Worm (Caenorhabditis elegans) whole organism, late embryonic: ENCODE measurements around the gene R07A4.2.

Experiments
- ama-1 ChIP-seq: fragments of 150-350 bp; optimal IDR thresholded peaks from 2 replicates; lab custom pipeline; 2014
- fkh-6 ChIP-seq: sonication (generic microtip); optimal IDR thresholded peaks from 2 replicates; lab custom pipeline; 2016; ENCODE audit warnings: missing genetic modification characterization, missing compliant biosample characterization
- hlh-6 ChIP-seq: sonication (generic microtip); optimal IDR thresholded peaks from 2 replicates; lab custom pipeline; 2016; ENCODE audit warnings: missing genotype, missing genetic modification characterization, missing compliant biosample characterization
- nfya-1 ChIP-seq: sonication (generic microtip); optimal IDR thresholded peaks from 2 replicates; lab custom pipeline; 2017; ENCODE audit warnings: missing genetic modification characterization, mild to moderate bottlenecking, missing compliant biosample characterization, antibody characterized with exemption, moderate library complexity
- odd-2 ChIP-seq: sonication (generic microtip); optimal IDR thresholded peaks from 2 replicates; lab custom pipeline; 2017; ENCODE audit warnings: antibody characterized with exemption, mild to moderate bottlenecking, missing genetic modification characterization, missing compliant biosample characterization
- pha-4 ChIP-seq: fragments of 150-350 bp; optimal IDR thresholded peaks from 2 replicates; lab custom pipeline; 2018; ENCODE audit warnings: missing biosample characterization, missing genetic modification reagents, missing genetic modification characterization
- pqm-1 ChIP-seq: sonication (generic microtip); optimal IDR thresholded peaks from 2 replicates; lab custom pipeline; 2016; ENCODE audit warnings: missing genetic modification characterization, missing compliant biosample characterization
- rnt-1 ChIP-seq: sonication (generic microtip); optimal IDR thresholded peaks from 2 replicates; lab custom pipeline; 2016; ENCODE audit warnings: missing genetic modification characterization, missing compliant biosample characterization
- unc-86 ChIP-seq: sonication (generic microtip); optimal IDR thresholded peaks from 2 replicates; lab custom pipeline; 2016; ENCODE audit warnings: missing genetic modification characterization, missing compliant biosample characterization

- TF ChIP-seq pha-4 = no peak
- TF ChIP-seq nfya-1 (tag; lab: Kevin White, UChicago) = no peak
- no peak for TF ChIP-seq odd-2 (tag; lab: Kevin White, UChicago)
- TF ChIP-seq pqm-1 (tag; lab: Kevin White, UChicago) = no peak
- TF ChIP-seq fkh-6 = no peak
- no peak for TF ChIP-seq rnt-1 (tag; lab: Kevin White, UChicago)
- no peak for TF ChIP-seq unc-86 (tag; lab: Kevin White, UChicago)
- no peak for TF ChIP-seq hlh-6 (tag; lab: Kevin White, UChicago)
- TF ChIP-seq ama-1 (lab: Kevin White, UChicago) = no peak
These were observed 14.5 kb downstream of the R07A4.2 start for ce11 chrX:10731837-10732236.
